Worm (Caenorhabditis elegans): Measurements from ENCODE around the gene F08G12.11.

Gene F08G12.11

DNA sequence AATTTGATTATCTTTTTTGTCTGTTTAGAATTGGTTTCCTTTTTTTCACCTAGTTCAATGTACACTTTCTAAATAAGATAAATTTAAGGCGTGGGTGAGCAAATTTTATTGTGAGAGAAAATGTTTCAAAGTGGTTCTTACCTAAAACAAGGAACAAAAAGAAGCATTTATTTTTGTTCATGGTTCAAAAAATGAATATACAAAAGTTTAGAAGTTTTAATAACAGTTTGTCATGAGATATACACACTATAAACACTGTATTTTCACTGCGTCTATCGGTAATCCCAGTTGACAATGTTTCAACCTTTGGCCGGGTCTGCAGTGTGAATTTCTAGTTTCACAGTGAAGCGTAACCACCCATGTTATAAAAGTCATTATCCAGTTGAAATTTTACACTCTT lies at the start of gene F08G12.11:
Gene F08G12.11 (minus strand): TSS at position 181 of the 400 bp plus-strand sequence.
- TF ChIP-seq fkh-3 (tag; optimal IDR thresholded peaks at IDR 0.05) (no peak), pbrm-1 (GFP tag; IDR thresholded peaks at IDR 0.05) (no peak), nhr-27 (tag; optimal IDR thresholded peaks at IDR 0.05) (no peak), F55B11.4 (tag; optimal IDR thresholded peaks at IDR 0.05; ENCODE audit: borderline replicate concordance, insufficient read depth) (no peak), hmg-20 (GFP tag; IDR thresholded peaks at IDR 0.05) (no peak)

DNA sequence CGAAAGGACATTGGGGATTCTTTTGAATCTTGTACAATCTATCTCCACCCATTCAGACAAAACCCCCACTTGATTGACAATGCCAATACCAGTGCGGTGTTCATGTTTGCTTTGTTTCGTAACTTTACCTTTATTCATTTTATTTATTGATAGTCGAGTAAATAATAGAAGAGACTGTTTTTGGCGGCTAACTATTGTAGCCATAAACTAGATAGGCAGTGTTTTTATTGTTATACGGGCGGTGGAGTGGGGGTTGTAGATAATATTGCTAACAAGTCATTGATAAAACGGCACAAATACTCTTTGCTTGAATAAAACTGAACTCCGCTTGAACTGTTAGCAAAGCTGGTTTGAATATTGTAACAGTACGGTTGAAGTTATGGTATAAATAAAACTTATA lies 49.5 kb upstream of the F08G12.11 start:
- TF ChIP-seq lin-26 (GFP tag; IDR thresholded peaks at IDR 0.05) (no peak), F22D6.2 (tag; optimal IDR thresholded peaks at IDR 0.05) (no peak), attf-6 (GFP tag; IDR thresholded peaks at IDR 0.05) (no peak), dpl-1 (GFP tag; optimal IDR thresholded peaks at IDR 0.05) (no peak), mcd-1 (GFP tag; IDR thresholded peaks at IDR 0.05) (no peak), chd-7 (tag; optimal IDR thresholded peaks at IDR 0.05) (no peak), ceh-100 (GFP tag; IDR thresholded peaks at IDR 0.05) (no peak), F57A8.1 (GFP tag; optimal IDR thresholded peaks at IDR 0.05) (no peak), dox-1 (GFP tag; IDR thresholded peaks at IDR 0.05) (no peak), F33H1.4 (GFP tag; IDR thresholded peaks at IDR 0.05) (no peak), nhr-90 (tag; optimal IDR thresholded peaks at IDR 0.05) (no peak), ZK185.1 (tag; optimal IDR thresholded peaks at IDR 0.05; ENCODE audit: poor library complexity, severe bottlenecking) (no peak), F52B5.7 (tag; optimal IDR thresholded peaks at IDR 0.05) (no peak), bed-1 (GFP tag; IDR thresholded peaks at IDR 0.05) (no peak), efl-1 (GFP tag; optimal IDR thresholded peaks at IDR 0.05) (no peak), aptf-2 (GFP tag; conservative IDR thresholded peaks at IDR 0.05) (no peak), repo-1 (tag; optimal IDR thresholded peaks at IDR 0.05) (no peak)

DNA sequence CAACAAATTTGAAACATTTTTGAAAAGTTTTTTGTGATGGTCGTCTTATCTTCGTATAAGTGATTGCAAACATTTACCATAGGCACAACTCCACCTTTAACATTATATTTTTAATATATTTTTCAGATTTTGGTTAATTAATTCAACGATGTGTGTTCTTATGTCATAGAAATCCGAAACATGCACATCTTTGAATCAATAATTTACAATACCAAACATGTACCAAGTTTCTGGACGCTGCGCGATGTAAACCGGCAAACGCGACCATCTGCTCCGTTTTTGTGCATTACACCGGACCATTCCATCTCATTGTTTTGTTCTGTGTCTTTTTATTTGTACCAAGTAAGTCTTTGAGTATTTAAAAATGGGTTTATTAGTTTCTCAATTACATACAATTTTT lies 42.1 kb upstream of the F08G12.11 start, which contains the start of gene pgp-4:
Gene pgp-4 (plus strand): TSS at position 301 of the 400 bp plus-strand sequence.
- TF ChIP-seq B0035.1 (tag; optimal IDR thresholded peaks at IDR 0.05): no peak
- TF ChIP-seq B0261.1 (tag; optimal IDR thresholded peaks at IDR 0.05): no peak
- TF ChIP-seq athp-1 (tag; optimal IDR thresholded peaks at IDR 0.05): no peak
- TF ChIP-seq F55B11.4 (tag; optimal IDR thresholded peaks at IDR 0.05; ENCODE audit: borderline replicate concordance, insufficient read depth): no peak
- no peak for TF ChIP-seq tbx-9 (tag; optimal IDR thresholded peaks at IDR 0.05; ENCODE audit: borderline replicate concordance)
- TF ChIP-seq unc-62 (GFP tag; optimal IDR thresholded peaks at IDR 0.05): no peak
- TF ChIP-seq him-1 (tag; optimal IDR thresholded peaks at IDR 0.05): no peak
- TF ChIP-seq snpc-1.1 (tag; optimal IDR thresholded peaks at IDR 0.05; ENCODE audit: insufficient read depth): no peak
- no peak for TF ChIP-seq Y79H2A.3 (GFP tag; conservative IDR thresholded peaks at IDR 0.05)

DNA sequence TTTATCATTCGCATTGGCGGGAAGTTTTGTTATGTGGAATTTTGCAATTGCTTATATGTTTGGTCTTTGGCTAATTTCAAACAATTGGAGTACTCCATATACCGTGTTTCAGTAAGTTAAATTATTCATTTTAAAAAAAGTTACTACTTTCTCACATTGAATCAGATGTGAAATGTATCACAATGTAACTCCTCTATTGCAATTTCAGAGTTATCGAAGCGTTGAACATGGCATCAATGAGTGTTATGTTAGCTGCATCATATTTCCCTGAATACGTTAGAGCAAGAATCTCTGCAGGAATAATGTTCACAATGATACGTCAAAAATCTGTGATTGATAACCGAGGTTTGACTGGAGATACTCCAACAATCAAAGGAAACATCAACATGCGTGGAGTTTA lies 40.5 kb upstream of the F08G12.11 start:
- TF ChIP-seq tbx-9 (tag; optimal IDR thresholded peaks at IDR 0.05; ENCODE audit: borderline replicate concordance): no peak
- no peak for TF ChIP-seq dox-1 (GFP tag; IDR thresholded peaks at IDR 0.05)
- no peak for TF ChIP-seq ztf-22 (GFP tag; optimal IDR thresholded peaks at IDR 0.05)
- TF ChIP-seq lin-54 (GFP tag; optimal IDR thresholded peaks at IDR 0.05): no peak
- TF ChIP-seq attf-3 (GFP tag; conservative IDR thresholded peaks at IDR 0.05): no peak
- no peak for TF ChIP-seq bed-2 (GFP tag; IDR thresholded peaks at IDR 0.05)
- no peak for TF ChIP-seq atf-7 (tag; optimal IDR thresholded peaks at IDR 0.05)
- TF ChIP-seq nhr-90 (tag; optimal IDR thresholded peaks at IDR 0.05): no peak
- TF ChIP-seq F52B5.7 (tag; optimal IDR thresholded peaks at IDR 0.05): no peak
- no peak for TF ChIP-seq gei-17 (GFP tag; optimal IDR thresholded peaks at IDR 0.05)
- TF ChIP-seq T26A5.8 (tag; optimal IDR thresholded peaks at IDR 0.05): no peak
- TF ChIP-seq Y79H2A.3 (GFP tag; conservative IDR thresholded peaks at IDR 0.05): no peak
- no peak for TF ChIP-seq nfya-1 (tag; optimal IDR thresholded peaks at IDR 0.05; ENCODE audit: borderline replicate concordance, insufficient read depth)
- TF ChIP-seq F57A8.1 (GFP tag; optimal IDR thresholded peaks at IDR 0.05): no peak
- no peak for TF ChIP-seq K12H6.12 (tag; optimal IDR thresholded peaks at IDR 0.05)
- TF ChIP-seq mxl-1 (tag; optimal IDR thresholded peaks at IDR 0.05): no peak
- no peak for TF ChIP-seq aptf-3 (GFP tag; IDR thresholded peaks at IDR 0.05)
- TF ChIP-seq F22D6.2 (tag; optimal IDR thresholded peaks at IDR 0.05): no peak
- TF ChIP-seq ceh-27 (GFP tag; optimal IDR thresholded peaks at IDR 0.05): no peak
